Fruit fly (Drosophila melanogaster) whole organism, adult: ENCODE results near the gene Tep1.

Source experiments
- CG12768 ChIP-seq: fragments of 200-800 bp; sonication (Bioruptor generic); optimal IDR thresholded peaks from 2 replicates; lab custom pipeline; 2017; ENCODE audit warnings: missing biosample characterization, missing genetic modification characterization, mild to moderate bottlenecking, moderate library complexity, missing genetic modification reagents
- CG14711 ChIP-seq: fragments of 200-800 bp; sonication (Bioruptor generic); optimal IDR thresholded peaks from 2 replicates; lab custom pipeline; 2018; ENCODE audit warnings: missing biosample characterization, mild to moderate bottlenecking, missing genetic modification characterization, moderate library complexity
- CG1620 ChIP-seq: fragments of 200-800 bp; sonication (Bioruptor generic); optimal IDR thresholded peaks from 2 replicates; lab custom pipeline; 2016; ENCODE audit warnings: missing biosample characterization, missing genetic modification characterization
- CG5204 ChIP-seq: fragments of 200-800 bp; sonication (Bioruptor generic); optimal IDR thresholded peaks from 2 replicates; lab custom pipeline; 2016; ENCODE audit warnings: missing biosample characterization, missing genetic modification characterization
- Crg-1 ChIP-seq: fragments of 200-800 bp; sonication (Bioruptor generic); optimal IDR thresholded peaks from 2 replicates; lab custom pipeline; 2016; ENCODE audit warnings: missing biosample characterization, missing genetic modification characterization
- Hr96 ChIP-seq: fragments of 200-800 bp; sonication (Bioruptor generic); optimal IDR thresholded peaks from 2 replicates; lab custom pipeline; 2016; ENCODE audit warnings: missing biosample characterization, missing genetic modification characterization
- Mnt ChIP-seq: fragments of 200-800 bp; sonication (Bioruptor generic); optimal IDR thresholded peaks from 2 replicates; lab custom pipeline; 2016; ENCODE audit warnings: missing biosample characterization, mild to moderate bottlenecking, missing genetic modification characterization
- bab1 ChIP-seq: fragments of 200-800 bp; sonication (Bioruptor generic); optimal IDR thresholded peaks from 3 replicates; lab custom pipeline; 2019; ENCODE audit warnings: missing biosample characterization, mild to moderate bottlenecking, missing genetic modification characterization, moderate library complexity
- cnc ChIP-seq, 2 experiments: fragments of >200 bp; optimal IDR thresholded peaks; 2 replicates each; lab custom pipeline; 2017
- kay ChIP-seq: fragments of 200-800 bp; sonication (Bioruptor generic); peaks from one replicate; lab custom pipeline; 2016; ENCODE audit warnings: missing biosample characterization, missing genetic modification characterization, borderline replicate concordance
- pad ChIP-seq: fragments of 200-800 bp; sonication (Bioruptor generic); optimal IDR thresholded peaks from 3 replicates; lab custom pipeline; 2017; ENCODE audit warnings: missing biosample characterization, missing genetic modification characterization, mild to moderate bottlenecking, moderate library complexity, missing genetic modification reagents
- toe ChIP-seq: fragments of 200-800 bp; sonication (Bioruptor generic); optimal IDR thresholded peaks from 2 replicates; lab custom pipeline; 2016; ENCODE audit warnings: missing biosample characterization, missing genetic modification characterization

DNA sequence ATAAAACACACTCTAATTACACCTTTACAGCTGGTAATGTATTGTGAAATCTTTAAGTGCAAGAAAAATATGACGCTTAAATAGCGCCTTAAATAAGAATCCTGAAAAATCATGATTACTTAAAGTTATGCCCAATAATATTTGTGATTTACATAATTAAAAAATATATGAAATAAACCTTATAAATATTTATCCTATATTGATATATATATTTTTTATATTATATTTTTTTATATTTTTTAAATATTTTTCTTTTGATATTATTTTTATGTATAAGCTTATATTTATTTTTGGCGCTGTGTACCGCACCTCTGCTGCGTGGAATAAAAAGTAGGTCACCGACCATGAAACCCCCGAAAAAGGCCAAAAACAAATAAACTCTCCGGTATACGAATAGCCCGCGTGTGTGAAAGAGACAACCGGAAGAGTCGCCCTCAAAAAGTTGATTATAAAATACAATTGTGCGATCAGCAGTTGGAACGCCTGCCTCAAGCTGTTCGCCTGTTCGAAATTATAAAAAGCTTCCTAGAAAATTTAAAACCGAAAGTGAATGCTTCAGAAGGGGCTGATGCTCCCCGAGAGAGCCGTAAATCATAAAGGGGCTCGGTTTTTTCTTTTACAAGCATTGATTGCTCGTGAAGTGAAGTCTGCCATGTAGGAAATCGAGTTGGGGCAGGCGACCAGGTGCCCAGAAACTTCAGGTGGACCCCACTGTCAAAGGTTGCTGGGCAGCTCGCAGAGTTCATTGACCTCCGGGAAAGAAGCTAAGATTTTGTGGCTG, 15.1 kb upstream of the Tep1 start:
- no peak for TF ChIP-seq cnc (optimal IDR thresholded peaks at IDR 0.05; lab: Kevin White, UChicago)
- no peak for TF ChIP-seq bab1 (GFP tag; lab: Kevin White, UChicago)
- TF ChIP-seq CG5204 (GFP tag; lab: Kevin White, UChicago), result no peak
- no peak for TF ChIP-seq CG14711 (tag; lab: Kevin White, UChicago)
- TF ChIP-seq Hr96 (GFP tag; lab: Kevin White, UChicago), result no peak
- TF ChIP-seq CG1620 (GFP tag; lab: Kevin White, UChicago), result no peak
- no peak for TF ChIP-seq pad
- no peak for TF ChIP-seq kay
- no peak for TF ChIP-seq CG12768 (GFP tag; lab: Kevin White, UChicago)
- no peak for TF ChIP-seq Mnt
- no peak for TF ChIP-seq Crg-1 (GFP tag; lab: Kevin White, UChicago)
- TF ChIP-seq toe, result no peak
